Fruit fly (Drosophila melanogaster): ENCODE measurements around the gene Vha26.
A peak's percentile ranks its signal among the peaks of the same experiment; 100 is the strongest.

Gene Vha26

DNA sequence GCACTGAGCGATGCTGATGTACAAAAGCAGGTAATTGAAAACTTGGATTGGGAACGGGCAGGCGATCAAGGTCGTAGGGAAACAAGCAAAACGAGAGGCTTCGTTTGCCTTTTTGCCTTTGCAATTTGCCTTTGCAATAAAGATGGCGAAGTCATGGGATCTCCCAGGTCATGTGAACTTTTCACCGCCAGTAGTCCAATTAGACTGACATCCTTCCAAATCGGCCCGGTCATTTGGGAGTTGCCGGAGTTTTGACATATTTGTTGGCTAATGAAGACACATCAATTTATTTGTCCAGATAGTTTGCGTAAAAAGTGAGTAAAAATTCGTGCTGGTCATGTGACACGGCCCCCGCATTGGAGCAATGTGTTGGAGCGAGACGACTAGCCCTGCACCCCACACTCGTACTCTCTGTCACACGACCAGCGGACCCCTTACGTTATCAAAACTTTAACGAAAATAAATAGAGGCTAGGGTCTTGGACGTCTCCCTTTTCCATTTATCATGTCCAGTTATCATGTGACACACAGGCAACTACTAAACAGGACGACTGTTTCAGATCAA is 528 bp downstream of the Vha26 start:
- TF ChIP-seq CG17806 (tag; optimal IDR thresholded peaks at IDR 0.05) (no peak), EcR (GFP tag; optimal IDR thresholded peaks at IDR 0.05) (peak; percentile 30), CG4496 (GFP tag; IDR thresholded peaks at IDR 0.05) (0 out of 3 replicates have a peak, but pooled peaks have one; percentile 34)

DNA sequence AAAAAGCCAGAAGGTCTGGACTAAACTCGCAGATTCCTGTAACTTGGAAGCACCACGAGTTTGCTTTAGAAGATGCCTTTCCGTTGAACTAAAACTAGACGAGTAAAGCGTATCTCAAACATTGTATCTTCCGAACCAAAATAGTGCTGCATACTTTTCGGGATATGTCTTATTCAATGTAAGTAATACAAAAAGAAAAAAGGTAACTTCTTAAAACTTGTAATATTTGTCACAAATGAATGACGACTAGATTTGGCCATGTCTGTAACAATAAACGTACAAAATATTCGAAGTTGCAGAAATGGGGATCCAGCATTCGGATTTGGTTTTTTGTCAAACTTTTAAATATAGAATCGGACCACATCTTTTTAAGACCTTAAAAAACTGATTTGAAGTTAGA is 3.3 kb downstream of the Vha26 start:
- TF ChIP-seq CG4496 (GFP tag; IDR thresholded peaks at IDR 0.05) (no peak), CG8301 (tag; optimal IDR thresholded peaks at IDR 0.05) (no peak), CG12605 (GFP tag; IDR thresholded peaks at IDR 0.05) (0 out of 2 replicates have a peak, but pooled peaks have one; percentile 20)

DNA sequence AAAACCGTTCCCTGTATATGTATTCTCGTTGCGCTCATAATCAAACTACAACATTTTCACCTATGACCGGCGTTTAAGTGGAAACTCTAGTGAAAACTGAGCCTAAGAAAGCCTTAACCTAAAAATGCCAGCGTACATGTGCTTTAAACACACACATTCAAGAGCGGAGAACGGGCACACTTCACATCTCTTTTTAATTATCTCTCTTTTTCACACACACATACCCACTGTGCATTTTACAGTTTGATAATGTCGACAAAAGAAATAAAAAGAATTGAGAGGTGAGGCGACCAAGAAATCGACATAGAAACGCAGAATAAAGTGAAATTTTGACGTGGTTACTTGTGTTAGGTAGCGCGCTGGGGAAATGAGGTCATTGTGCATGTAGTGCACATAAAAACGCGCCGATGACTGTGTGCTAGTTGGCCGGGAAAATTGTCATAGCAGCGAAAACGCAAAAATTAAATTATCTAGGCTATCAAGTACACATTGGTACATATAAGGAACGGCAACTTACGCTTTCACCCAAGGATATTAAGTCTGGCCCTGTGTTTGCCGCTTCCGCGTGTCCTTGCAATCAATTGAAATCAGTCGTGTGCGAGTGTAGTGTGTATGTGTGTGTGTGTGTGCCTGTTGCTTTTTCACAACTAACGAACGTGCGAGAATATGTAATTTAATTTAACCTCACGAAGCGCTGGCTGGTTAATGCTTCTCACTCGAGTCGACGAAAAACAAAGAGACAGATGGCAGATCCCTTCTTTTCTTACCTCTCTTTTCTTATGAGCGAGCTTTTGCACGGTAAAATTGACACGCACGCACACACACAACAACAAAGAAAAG is 8.2 kb downstream of the Vha26 start:
- TF ChIP-seq Snoo (tag; optimal IDR thresholded peaks at IDR 0.05): no peak
- TF ChIP-seq CG13204 (GFP tag; optimal IDR thresholded peaks at IDR 0.05): no peak
- TF ChIP-seq CG8159 (tag; optimal IDR thresholded peaks at IDR 0.05): no peak
- TF ChIP-seq Ets98B (GFP tag; IDR thresholded peaks at IDR 0.05): no peak
- TF ChIP-seq CG34367 (tag; optimal IDR thresholded peaks at IDR 0.05): no peak
- TF ChIP-seq CG4496 (GFP tag; IDR thresholded peaks at IDR 0.05): no peak
- TF ChIP-seq Pif1B (GFP tag; optimal IDR thresholded peaks at IDR 0.05): no peak
- no peak for TF ChIP-seq rn (GFP tag; IDR thresholded peaks at IDR 0.05)
- TF ChIP-seq fd96Ca (GFP tag; IDR thresholded peaks at IDR 0.05): no peak
- no peak for TF ChIP-seq EcR (GFP tag; optimal IDR thresholded peaks at IDR 0.05)
- no peak for TF ChIP-seq CG12605 (GFP tag; IDR thresholded peaks at IDR 0.05)
- no peak for TF ChIP-seq CG15710 (tag; optimal IDR thresholded peaks at IDR 0.05)
- no peak for TF ChIP-seq CG9948 (tag; optimal IDR thresholded peaks at IDR 0.05)
- TF ChIP-seq gl (tag; optimal IDR thresholded peaks at IDR 0.05): no peak
- no peak for TF ChIP-seq CG32121 (GFP tag; IDR thresholded peaks at IDR 0.05)

DNA sequence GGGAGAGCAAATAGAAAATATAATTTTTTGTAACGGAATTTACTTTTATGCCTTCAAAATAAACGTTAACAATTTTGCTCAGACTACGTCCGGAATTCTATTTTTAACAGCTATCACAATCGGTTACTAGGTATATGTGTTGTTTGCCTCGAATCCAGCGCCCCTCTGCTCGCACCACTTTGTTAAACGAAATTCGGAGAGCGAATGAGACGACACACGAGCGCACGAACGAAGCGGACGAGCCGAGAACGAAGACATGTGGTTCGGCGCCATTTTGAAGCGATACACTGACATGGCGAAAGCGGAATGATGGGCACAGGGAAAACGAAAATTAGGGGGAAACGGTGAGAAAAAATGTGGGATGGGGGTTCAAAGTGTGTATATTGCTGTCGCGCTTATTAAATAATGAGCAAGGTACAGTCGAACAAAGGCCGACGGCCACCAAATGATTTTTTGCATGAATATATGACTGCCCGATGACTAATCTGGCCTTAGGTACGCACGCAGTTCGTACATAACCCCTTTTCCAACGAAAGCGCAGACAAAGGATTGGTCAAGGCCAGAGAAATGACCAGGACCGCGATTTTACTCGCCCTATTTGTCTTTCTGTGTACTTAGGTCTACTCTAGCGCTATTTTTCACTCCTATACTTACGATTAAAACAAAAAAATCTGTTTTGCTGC is 8.9 kb downstream of the Vha26 start:
- TF ChIP-seq Pif1B (GFP tag; optimal IDR thresholded peaks at IDR 0.05) (no peak), CG34367 (tag; optimal IDR thresholded peaks at IDR 0.05) (peak; percentile 9), EcR (GFP tag; optimal IDR thresholded peaks at IDR 0.05) (peak; percentile 54)

DNA sequence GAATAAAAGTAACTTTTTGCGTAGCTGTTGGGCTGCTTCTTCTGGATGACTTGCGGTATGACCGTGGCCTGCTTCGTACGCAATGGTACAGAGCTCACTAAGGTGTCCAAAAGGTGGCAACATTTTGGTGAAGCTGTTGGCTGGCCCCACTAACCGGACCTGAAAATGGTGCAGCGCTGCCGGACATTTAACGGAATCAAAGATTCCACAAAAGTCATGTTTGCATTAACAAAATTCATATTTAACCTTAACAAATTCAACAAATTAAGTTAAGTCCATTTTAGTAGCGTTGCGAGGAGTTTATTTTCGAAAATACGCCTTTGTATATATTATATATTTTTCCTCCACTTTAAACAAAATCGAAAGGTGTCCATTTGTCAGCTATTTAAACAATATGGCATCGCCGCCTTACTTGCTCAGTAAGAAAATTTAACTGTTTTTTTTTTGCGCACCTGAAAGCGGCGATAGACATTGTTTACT is 9.5 kb downstream of the Vha26 start, which contains the start of the genes kra and SecS:
kra (minus strand) TSS at position 93 of the 480 bp plus-strand sequence.
SecS (plus strand) TSS at position 390 of the 480 bp plus-strand sequence.
- TF ChIP-seq Ets98B (GFP tag; IDR thresholded peaks at IDR 0.05) (no peak), CG4496 (GFP tag; IDR thresholded peaks at IDR 0.05) (no peak), Pif1B (GFP tag; optimal IDR thresholded peaks at IDR 0.05) (no peak), D1 (tag; optimal IDR thresholded peaks at IDR 0.05) (no peak), gl (tag; optimal IDR thresholded peaks at IDR 0.05) (no peak), CG10348 (GFP tag; IDR thresholded peaks at IDR 0.05) (no peak), fd96Ca (GFP tag; IDR thresholded peaks at IDR 0.05) (no peak), CG12605 (GFP tag; IDR thresholded peaks at IDR 0.05) (no peak), CG15710 (tag; optimal IDR thresholded peaks at IDR 0.05) (peak; percentile 38), CG14655 (GFP tag; optimal IDR thresholded peaks at IDR 0.05) (no peak), CG34367 (tag; optimal IDR thresholded peaks at IDR 0.05) (peak; percentile 11), Snoo (tag; optimal IDR thresholded peaks at IDR 0.05) (peak; percentile 35), Pif1A (GFP tag; optimal IDR thresholded peaks at IDR 0.05) (no peak), rn (GFP tag; IDR thresholded peaks at IDR 0.05) (no peak), CG13204 (GFP tag; optimal IDR thresholded peaks at IDR 0.05) (no peak), CG17806 (tag; optimal IDR thresholded peaks at IDR 0.05) (peak; percentile 29), CG8301 (tag; optimal IDR thresholded peaks at IDR 0.05) (peak; percentile 11), EcR (GFP tag; optimal IDR thresholded peaks at IDR 0.05) (no peak), CG9948 (tag; optimal IDR thresholded peaks at IDR 0.05) (peak; percentile 40), CG8159 (tag; optimal IDR thresholded peaks at IDR 0.05) (peak; percentile 32), CG32121 (GFP tag; IDR thresholded peaks at IDR 0.05) (no peak)

DNA sequence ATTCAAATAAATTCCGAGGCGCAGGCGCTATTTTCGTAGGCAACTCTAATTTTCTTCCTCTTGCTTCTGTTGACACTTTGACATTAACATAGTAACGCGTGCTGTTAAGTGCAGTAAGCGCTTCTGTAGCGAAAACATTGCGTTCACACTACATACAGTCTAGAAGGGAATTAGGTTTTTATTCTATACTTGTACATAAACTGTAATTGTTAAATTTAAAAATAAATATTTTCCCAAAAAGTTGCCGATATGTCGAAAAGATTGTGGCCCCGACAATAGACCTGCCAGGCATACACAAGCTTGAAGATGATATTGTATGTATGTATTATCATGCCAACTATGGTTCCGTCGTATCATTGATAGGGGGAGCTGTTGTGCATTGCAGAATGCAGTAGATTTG is 14.9 kb downstream of the Vha26 start, which contains the start of gene asl:
asl (minus strand) TSS at position 67 of the 400 bp plus-strand sequence.
- TF ChIP-seq CG13204 (GFP tag; optimal IDR thresholded peaks at IDR 0.05): no peak
- TF ChIP-seq D1 (tag; optimal IDR thresholded peaks at IDR 0.05): no peak
- TF ChIP-seq Ets98B (GFP tag; IDR thresholded peaks at IDR 0.05): peak; percentile 69
- peak; percentile 55 for TF ChIP-seq CG17806 (tag; optimal IDR thresholded peaks at IDR 0.05)
- peak; percentile 54 for TF ChIP-seq CG15710 (tag; optimal IDR thresholded peaks at IDR 0.05)
- TF ChIP-seq CG4496 (GFP tag; IDR thresholded peaks at IDR 0.05): peak; percentile 58; the same call in 1 of the 3 replicates
- peak; percentile 66 for TF ChIP-seq CG8159 (tag; optimal IDR thresholded peaks at IDR 0.05)
- peak; percentile 40 for TF ChIP-seq Snoo (tag; optimal IDR thresholded peaks at IDR 0.05)
- no peak for TF ChIP-seq EcR (GFP tag; optimal IDR thresholded peaks at IDR 0.05)
- no peak for TF ChIP-seq gl (tag; optimal IDR thresholded peaks at IDR 0.05)
- peak; percentile 73 for TF ChIP-seq fd96Ca (GFP tag; IDR thresholded peaks at IDR 0.05)
- TF ChIP-seq CG12605 (GFP tag; IDR thresholded peaks at IDR 0.05): no peak
- TF ChIP-seq CG32121 (GFP tag; IDR thresholded peaks at IDR 0.05): peak; percentile 62; the same call in 1 of the 2 replicates
- peak; percentile 39 for TF ChIP-seq CG9948 (tag; optimal IDR thresholded peaks at IDR 0.05)
- no peak for TF ChIP-seq CG8301 (tag; optimal IDR thresholded peaks at IDR 0.05)

Data from whole organism, pupa.